Worm (Caenorhabditis elegans): ENCODE data around the gene nhr-229.
"Not testable (repeated sequence)": the region's sequence is repeated elsewhere in the genome, so short reads cannot be mapped to it uniquely, and the experiment has no call there.

The nhr-229 gene

DNA sequence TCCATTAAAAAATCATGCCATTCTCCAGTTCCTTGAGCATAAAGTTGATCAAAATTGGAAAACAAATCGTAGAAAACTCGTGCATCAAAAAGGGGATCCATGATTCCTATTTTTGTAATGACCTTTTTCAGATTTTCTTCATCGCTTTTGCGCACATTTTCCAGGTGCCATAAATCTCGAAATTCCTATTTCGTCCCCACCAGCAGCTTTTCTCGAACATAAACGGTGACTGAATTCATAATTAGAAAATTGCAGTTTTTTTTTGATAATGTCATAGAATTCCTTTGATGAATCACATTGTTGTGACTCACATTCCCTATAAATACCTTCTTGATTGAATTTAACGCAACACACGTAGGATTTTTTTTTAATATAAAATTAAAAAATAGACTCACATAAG, at the start of gene nhr-229:
Gene nhr-229, minus strand, starts transcription at position 101 of the 400 bp plus-strand sequence.
- TF ChIP-seq ceh-62 (tag; optimal IDR thresholded peaks at IDR 0.05) (no peak), fkh-10 (GFP tag; optimal IDR thresholded peaks at IDR 0.05) (no peak), ZK337.2 (GFP tag; IDR thresholded peaks at IDR 0.05) (no peak), gei-8 (GFP tag; optimal IDR thresholded peaks at IDR 0.05) (no peak), ceh-20 (GFP tag; IDR thresholded peaks at IDR 0.05) (no peak), pqm-1 (tag; optimal IDR thresholded peaks at IDR 0.05) (no peak), zip-2 (tag; optimal IDR thresholded peaks at IDR 0.05) (no peak), nhr-10 (tag; optimal IDR thresholded peaks at IDR 0.05) (no peak), spr-3 (GFP tag; optimal IDR thresholded peaks at IDR 0.05) (no peak), ztf-7 (tag; optimal IDR thresholded peaks at IDR 0.05) (no peak), nhr-42 (GFP tag; IDR thresholded peaks at IDR 0.05) (no peak), Y5F2A.4 (GFP tag; optimal IDR thresholded peaks at IDR 0.05) (no peak), tag-97 (GFP tag; IDR thresholded peaks at IDR 0.05) (no peak), duxl-1 (tag; optimal IDR thresholded peaks at IDR 0.05; ENCODE audit: poor library complexity) (no peak), madf-9 (GFP tag; conservative IDR thresholded peaks at IDR 0.05) (no peak), lim-7 (GFP tag; IDR thresholded peaks at IDR 0.05) (no peak), ctbp-1 (GFP tag; IDR thresholded peaks at IDR 0.05) (no peak)

DNA sequence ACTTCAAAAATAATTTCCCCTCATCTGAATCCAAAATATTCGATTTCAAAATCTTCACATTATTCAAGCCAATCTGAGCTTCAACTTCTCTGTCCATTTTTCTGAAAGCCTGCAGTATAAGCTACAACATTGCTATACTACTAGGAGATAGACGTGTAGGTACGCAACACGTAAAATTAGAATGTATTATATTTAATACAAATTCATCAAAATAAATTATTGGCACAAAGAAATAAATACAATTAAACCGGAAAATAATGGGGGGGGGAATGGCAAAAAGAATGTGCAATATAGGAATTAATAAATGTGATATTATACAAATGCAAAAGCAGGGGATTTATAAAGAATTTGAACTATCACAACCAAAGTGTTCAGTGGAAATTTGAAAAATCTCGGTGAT, 48.3 kb upstream of the nhr-229 start, which contains the start of gene Y116A8C.25:
Gene Y116A8C.25, minus strand, starts transcription at position 101 of the 400 bp plus-strand sequence.
- TF ChIP-seq ceh-28 (tag; optimal IDR thresholded peaks at IDR 0.05) (no peak), Y75B8A.6 (GFP tag; IDR thresholded peaks at IDR 0.05) (no peak), nhr-10 (tag; optimal IDR thresholded peaks at IDR 0.05) (no peak), tag-97 (GFP tag; IDR thresholded peaks at IDR 0.05) (no peak), madf-5 (GFP tag; IDR thresholded peaks at IDR 0.05) (no peak), unc-62 (GFP tag; optimal IDR thresholded peaks at IDR 0.05 in 1 of 2) (no peak), unc-62 (tag; optimal IDR thresholded peaks at IDR 0.05) (no peak), php-3 (GFP tag; IDR thresholded peaks at IDR 0.05) (no peak), hif-1 (tag; optimal IDR thresholded peaks at IDR 0.05) (no peak)

DNA sequence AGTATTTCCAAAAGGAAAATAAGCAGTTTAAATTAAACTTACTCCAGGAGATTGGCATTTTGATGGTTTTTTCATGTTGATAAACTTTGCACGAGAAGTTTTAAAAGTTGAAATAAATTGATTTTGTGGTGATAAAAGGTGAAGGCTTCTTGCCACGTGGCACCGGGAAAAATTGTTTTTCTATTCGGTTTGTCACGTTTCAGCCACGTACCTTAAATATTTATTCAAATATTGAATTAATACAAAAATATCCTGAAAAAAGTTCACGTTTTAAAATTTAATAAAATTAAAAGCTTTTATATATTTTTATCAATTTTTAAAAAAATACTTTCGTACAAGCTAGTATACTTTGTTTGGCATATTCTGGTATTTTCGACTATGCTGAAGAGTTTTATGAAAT, 40.4 kb upstream of the nhr-229 start, which contains the start of gene Y116A8C.24:
Gene Y116A8C.24, minus strand, starts transcription at position 101 of the 400 bp plus-strand sequence.
- TF ChIP-seq ZK546.5 (tag; optimal IDR thresholded peaks at IDR 0.05); Y75B8A.6 (GFP tag; IDR thresholded peaks at IDR 0.05); lir-3 (tag; optimal IDR thresholded peaks at IDR 0.05): not testable (repeated sequence)

DNA sequence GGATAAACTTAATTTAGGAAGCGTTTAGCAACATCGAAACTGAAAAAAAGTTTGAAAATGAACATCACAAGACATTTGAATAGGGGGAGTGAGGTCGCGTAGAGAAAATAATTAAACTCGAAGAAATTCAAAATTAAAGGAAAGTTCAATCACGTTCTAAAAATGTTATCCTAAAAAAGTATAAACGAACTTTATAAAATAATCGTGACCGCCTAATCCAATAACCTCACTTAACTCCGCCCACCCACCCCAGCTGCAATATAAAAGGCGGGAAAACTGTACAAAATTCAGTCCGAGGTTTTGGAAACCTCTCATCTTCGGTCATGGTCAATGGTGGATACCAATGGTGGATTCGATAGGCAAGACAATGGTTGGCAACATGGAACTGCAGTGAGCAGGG, 34.5 kb upstream of the nhr-229 start, which contains the start of gene Y116A8C.465:
Gene Y116A8C.465, plus strand, starts transcription at position 301 of the 400 bp plus-strand sequence.
- TF ChIP-seq hlh-11 (tag; optimal IDR thresholded peaks at IDR 0.05); spr-3 (GFP tag; optimal IDR thresholded peaks at IDR 0.05); lin-1 (GFP tag; IDR thresholded peaks at IDR 0.05): not testable (repeated sequence)

DNA sequence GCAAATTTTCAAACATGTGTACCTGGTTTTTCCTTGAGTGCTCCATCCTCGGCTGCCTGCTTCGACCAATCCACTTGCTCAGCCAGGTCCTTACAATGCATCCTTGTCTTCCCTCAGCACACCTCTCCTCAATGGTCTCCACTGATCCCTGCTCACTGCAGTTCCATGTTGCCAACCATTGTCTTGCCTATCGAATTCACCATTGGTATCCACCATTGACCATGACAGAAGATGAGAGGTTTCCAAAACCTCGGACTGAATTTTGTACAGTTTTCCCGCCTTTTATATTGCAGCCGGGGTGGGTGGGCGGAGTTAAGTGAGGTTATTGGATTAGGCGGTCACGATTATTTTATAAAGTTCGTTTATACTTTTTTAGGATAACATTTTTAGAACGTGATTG, 33.3 kb upstream of the nhr-229 start, which contains the start of gene Y116A8C.467:
Gene Y116A8C.467, minus strand, starts transcription at position 101 of the 400 bp plus-strand sequence.
- not testable (repeated sequence) for TF ChIP-seq arid-1 (GFP tag; conservative IDR thresholded peaks at IDR 0.05); egl-43 (GFP tag; IDR thresholded peaks at IDR 0.05); Y5F2A.4 (GFP tag; optimal IDR thresholded peaks at IDR 0.05)

DNA sequence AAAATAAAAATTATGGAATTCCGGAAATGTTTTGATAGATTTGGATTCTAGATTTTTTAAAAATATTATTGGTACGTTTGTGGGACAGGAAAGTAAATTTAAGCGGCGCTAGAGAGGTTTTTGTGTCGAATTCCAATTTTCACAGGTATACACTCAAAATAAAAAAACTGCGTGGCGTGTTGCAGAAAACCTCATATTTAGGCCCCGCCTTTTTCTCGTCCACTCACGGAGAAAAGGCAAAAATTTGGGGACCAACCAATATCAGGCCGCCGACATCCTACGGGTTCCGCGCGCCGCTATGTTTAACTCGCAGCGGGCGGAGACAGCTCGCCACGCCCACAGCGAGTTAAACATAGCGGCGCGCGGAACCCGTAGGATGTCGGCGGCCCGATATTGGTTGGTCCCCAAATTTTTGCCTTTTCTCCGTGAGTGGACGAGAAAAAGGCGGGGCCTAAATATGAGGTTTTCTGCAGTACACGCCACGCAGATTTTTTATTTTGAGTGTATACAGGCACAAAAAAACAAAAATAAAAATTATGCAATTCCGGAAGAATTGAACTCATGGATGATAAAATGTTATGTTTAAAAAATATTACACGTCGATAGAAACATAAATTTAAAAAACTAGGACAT, 28.2 kb upstream of the nhr-229 start:
- peak; percentile 91 for TF ChIP-seq snpc-1.2 (GFP tag; IDR thresholded peaks at IDR 0.05)
